Worm (Caenorhabditis elegans): Measurements from ENCODE around the gene srv-12.

DNA sequence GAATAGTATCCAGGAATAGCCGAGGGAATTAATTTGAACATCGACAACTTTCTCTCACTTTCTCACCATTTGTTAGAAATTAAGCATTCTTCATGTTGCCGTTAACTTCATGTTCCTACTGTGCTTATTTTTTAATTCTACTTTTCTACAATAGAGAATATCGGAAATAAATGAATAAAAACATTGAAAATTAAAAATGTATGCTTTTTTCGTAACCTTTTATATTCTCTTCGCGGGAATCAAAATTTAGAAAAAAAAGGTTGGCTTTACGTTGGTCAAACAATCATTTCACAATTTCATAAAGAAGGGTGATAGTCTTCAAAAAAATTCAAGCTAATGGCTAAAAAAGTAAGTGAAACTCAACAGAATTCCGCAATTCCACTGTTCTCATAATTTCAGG, 22.4 kb upstream of the srv-12 start, which contains the start of gene W01B6.5:
- TF ChIP-seq dao-5 (tag; optimal IDR thresholded peaks at IDR 0.05) (no peak), him-1 (tag; optimal IDR thresholded peaks at IDR 0.05) (no peak), W03F9.2 (tag; optimal IDR thresholded peaks at IDR 0.05) (no peak)
